Worm (Caenorhabditis elegans): ENCODE data around the gene clec-24.

Gene clec-24

ce11 chrV:16904612-16905011 is 42.8 kb downstream of the clec-24 start, which contains the start of gene nhr-262:
nhr-262 (plus strand) TSS chrV:16904912.
- no peak for TF ChIP-seq tra-4 (tag; optimal IDR thresholded peaks at IDR 0.05)
- no peak for TF ChIP-seq ets-7 (tag; optimal IDR thresholded peaks at IDR 0.05)
- TF ChIP-seq hnd-1 (tag; optimal IDR thresholded peaks at IDR 0.05), result no peak
- TF ChIP-seq F13C5.2 (tag; optimal IDR thresholded peaks at IDR 0.05), result no peak
- no peak for TF ChIP-seq aly-1 (tag; optimal IDR thresholded peaks at IDR 0.05)
- TF ChIP-seq ceh-36 (tag; optimal IDR thresholded peaks at IDR 0.05), result no peak
- TF ChIP-seq ceh-13 (GFP tag; optimal IDR thresholded peaks at IDR 0.05), result no peak
- no peak for TF ChIP-seq pes-1 (GFP tag; IDR thresholded peaks at IDR 0.05)
- no peak for TF ChIP-seq hmbx-1 (tag; optimal IDR thresholded peaks at IDR 0.05)
- TF ChIP-seq hmg-4 (GFP tag; optimal IDR thresholded peaks at IDR 0.05), result no peak
- TF ChIP-seq flt-1 (GFP tag; IDR thresholded peaks at IDR 0.05), result no peak
- no peak for TF ChIP-seq tbx-37 (GFP tag; conservative IDR thresholded peaks at IDR 0.05)
- no peak for TF ChIP-seq tbx-11 (GFP tag; IDR thresholded peaks at IDR 0.05)
- no peak for TF ChIP-seq B0310.2 (tag; optimal IDR thresholded peaks at IDR 0.05)
- TF ChIP-seq scrt-1 (GFP tag; IDR thresholded peaks at IDR 0.05), result no peak
- no peak for TF ChIP-seq sea-1 (GFP tag; conservative IDR thresholded peaks at IDR 0.05)
- TF ChIP-seq ama-1 (optimal IDR thresholded peaks at IDR 0.05), result no peak

ce11 chrV:16909871-16910270 is 48.1 kb downstream of the clec-24 start, which contains the start of gene F09C6.16:
F09C6.16 (minus strand) TSS chrV:16909971.
- TF ChIP-seq F13C5.2 (tag; optimal IDR thresholded peaks at IDR 0.05) (no peak), hmbx-1 (tag; optimal IDR thresholded peaks at IDR 0.05) (no peak), tbx-37 (GFP tag; conservative IDR thresholded peaks at IDR 0.05) (no peak), hmg-4 (GFP tag; optimal IDR thresholded peaks at IDR 0.05) (no peak), scrt-1 (GFP tag; IDR thresholded peaks at IDR 0.05) (no peak), pes-1 (GFP tag; IDR thresholded peaks at IDR 0.05) (no peak), ceh-13 (GFP tag; optimal IDR thresholded peaks at IDR 0.05) (no peak), ets-7 (tag; optimal IDR thresholded peaks at IDR 0.05) (no peak), tra-4 (tag; optimal IDR thresholded peaks at IDR 0.05) (no peak), B0310.2 (tag; optimal IDR thresholded peaks at IDR 0.05) (no peak), ceh-36 (tag; optimal IDR thresholded peaks at IDR 0.05) (no peak), tbx-11 (GFP tag; IDR thresholded peaks at IDR 0.05) (no peak), aly-1 (tag; optimal IDR thresholded peaks at IDR 0.05) (no peak), flt-1 (GFP tag; IDR thresholded peaks at IDR 0.05) (no peak), hnd-1 (tag; optimal IDR thresholded peaks at IDR 0.05) (no peak), ama-1 (optimal IDR thresholded peaks at IDR 0.05) (no peak), sea-1 (GFP tag; conservative IDR thresholded peaks at IDR 0.05) (no peak)

- TF ChIP-seq ceh-13 (GFP tag; optimal IDR thresholded peaks at IDR 0.05) (no peak), hmg-4 (GFP tag; optimal IDR thresholded peaks at IDR 0.05) (no peak), B0310.2 (tag; optimal IDR thresholded peaks at IDR 0.05) (no peak), ets-7 (tag; optimal IDR thresholded peaks at IDR 0.05) (no peak), tbx-37 (GFP tag; conservative IDR thresholded peaks at IDR 0.05) (no peak), aly-1 (tag; optimal IDR thresholded peaks at IDR 0.05) (no peak), ceh-36 (tag; optimal IDR thresholded peaks at IDR 0.05) (no peak), tra-4 (tag; optimal IDR thresholded peaks at IDR 0.05) (no peak), ama-1 (optimal IDR thresholded peaks at IDR 0.05) (no peak), flt-1 (GFP tag; IDR thresholded peaks at IDR 0.05) (no peak), tbx-11 (GFP tag; IDR thresholded peaks at IDR 0.05) (no peak), hnd-1 (tag; optimal IDR thresholded peaks at IDR 0.05) (no peak), F13C5.2 (tag; optimal IDR thresholded peaks at IDR 0.05) (no peak)
These were observed 49.1 kb downstream of the clec-24 start for ce11 chrV:16910864-16911263.

ce11 chrV:16911294-16911693 is 49.5 kb downstream of the clec-24 start:
- TF ChIP-seq hnd-1 (tag; optimal IDR thresholded peaks at IDR 0.05) (no peak), tra-4 (tag; optimal IDR thresholded peaks at IDR 0.05) (no peak), ceh-36 (tag; optimal IDR thresholded peaks at IDR 0.05) (no peak), B0310.2 (tag; optimal IDR thresholded peaks at IDR 0.05) (no peak), hmbx-1 (tag; optimal IDR thresholded peaks at IDR 0.05) (no peak), ama-1 (optimal IDR thresholded peaks at IDR 0.05) (no peak), F13C5.2 (tag; optimal IDR thresholded peaks at IDR 0.05) (no peak)

- no peak for TF ChIP-seq B0310.2 (tag; optimal IDR thresholded peaks at IDR 0.05)
These were observed 50.1 kb downstream of the clec-24 start, which contains the start of gene nhr-116 for ce11 chrV:16911934-16912333. nhr-116 (plus strand) TSS chrV:16912234.
